Fruit fly (Drosophila melanogaster) whole organism, embryonic: Measurements from ENCODE around the gene Hsp110.

Source experiments
- ATbp ChIP-seq: fragments of 200-800 bp; sonication (Bioruptor generic); optimal IDR thresholded peaks from 2 replicates; lab custom pipeline; 2017; ENCODE audit warnings: missing biosample characterization, mild to moderate bottlenecking, missing genetic modification characterization, missing genetic modification reagents
- Atf-2 ChIP-seq: fragments of 200-800 bp; sonication (Bioruptor generic); optimal IDR thresholded peaks from 2 replicates; lab custom pipeline; 2016; ENCODE audit warnings: missing biosample characterization, missing genetic modification characterization
- Awh ChIP-seq: fragments of 200-800 bp; sonication (Bioruptor generic); IDR thresholded peaks from 2 replicates; pipeline ENCODE4, ENCODE4 v1.3.6; 2022; ENCODE audit warnings: missing biosample characterization, missing genetic modification characterization
- Blimp-1 ChIP-seq: fragments of 200-800 bp; sonication (Bioruptor generic); optimal IDR thresholded peaks from 3 replicates; lab custom pipeline; 2018; ENCODE audit warnings: missing biosample characterization, missing genetic modification characterization, mild to moderate bottlenecking, moderate library complexity, missing genetic modification reagents
- CG10366 ChIP-seq: fragments of 200-800 bp; sonication (Bioruptor generic); IDR thresholded peaks from 2 replicates; pipeline ENCODE4 v1.3.6; 2022; ENCODE audit warnings: missing biosample characterization, missing genetic modification characterization
- CG10431 ChIP-seq: fragments of 200-800 bp; sonication (Bioruptor generic); optimal IDR thresholded peaks from 3 replicates; lab custom pipeline; 2018; ENCODE audit warnings: missing biosample characterization, mild to moderate bottlenecking, missing genetic modification characterization
- CG10462 ChIP-seq: fragments of 200-800 bp; sonication (Bioruptor generic); optimal IDR thresholded peaks from 2 replicates; lab custom pipeline; 2016; ENCODE audit warnings: missing biosample characterization, missing genetic modification characterization
- CG11723 ChIP-seq: fragments of 200-800 bp; sonication (Bioruptor generic); optimal IDR thresholded peaks from 2 replicates; lab custom pipeline; 2017; ENCODE audit warnings: missing biosample characterization, mild to moderate bottlenecking, missing genetic modification characterization
- CG12391 ChIP-seq: fragments of 200-800 bp; sonication (Bioruptor generic); optimal IDR thresholded peaks from 3 replicates; lab custom pipeline; 2018; ENCODE audit warnings: missing biosample characterization, mild to moderate bottlenecking, missing genetic modification characterization, moderate library complexity
- CG15601 ChIP-seq: fragments of 200-800 bp; sonication (Bioruptor generic); optimal IDR thresholded peaks from 3 replicates; lab custom pipeline; 2019; ENCODE audit warnings: missing biosample characterization, mild to moderate bottlenecking, missing genetic modification characterization, moderate library complexity
- CG16815 ChIP-seq: fragments of 200-800 bp; sonication (Bioruptor generic); optimal IDR thresholded peaks from 3 replicates; lab custom pipeline; 2017; ENCODE audit warnings: missing biosample characterization, mild to moderate bottlenecking, missing genetic modification characterization
- CG17568 ChIP-seq: fragments of 200-800 bp; sonication (Bioruptor generic); optimal IDR thresholded peaks from 2 replicates; lab custom pipeline; 2018; ENCODE audit warnings: missing biosample characterization, mild to moderate bottlenecking, missing genetic modification characterization, moderate library complexity
- CG18011 ChIP-seq: fragments of 200-800 bp; sonication (Bioruptor generic); optimal IDR thresholded peaks from 2 replicates; lab custom pipeline; 2017; ENCODE audit warnings: missing biosample characterization, missing genetic modification characterization, mild to moderate bottlenecking, moderate library complexity, missing genotype
- CG18599 ChIP-seq: fragments of 200-800 bp; sonication (Bioruptor generic); optimal IDR thresholded peaks from 3 replicates; lab custom pipeline; 2017; ENCODE audit warnings: missing biosample characterization, missing genetic modification characterization, mild to moderate bottlenecking, moderate library complexity, missing genetic modification reagents
- CG34422 ChIP-seq: fragments of 200-800 bp; sonication (Bioruptor generic); IDR thresholded peaks from 3 replicates; pipeline ENCODE4 v1.3.6; 2022; ENCODE audit warnings: missing biosample characterization, missing genetic modification characterization
- CG4424 ChIP-seq: fragments of 200-800 bp; sonication (Bioruptor generic); optimal IDR thresholded peaks from 3 replicates; lab custom pipeline; 2016; ENCODE audit warnings: missing biosample characterization, missing genetic modification characterization
- CG6791 ChIP-seq: fragments of 200-800 bp; sonication (Bioruptor generic); IDR thresholded peaks from 3 replicates; pipeline ENCODE4 v1.3.6; 2022; ENCODE audit warnings: missing biosample characterization, missing genetic modification characterization; ENCODE audit not compliant: partially characterized antibody
- CG6854 ChIP-seq: fragments of 200-800 bp; sonication (Bioruptor generic); optimal IDR thresholded peaks from 3 replicates; lab custom pipeline; 2017; ENCODE audit warnings: missing biosample characterization, mild to moderate bottlenecking, missing genetic modification characterization
- CG7271 ChIP-seq: fragments of 200-800 bp; sonication (Bioruptor generic); optimal IDR thresholded peaks from 2 replicates; lab custom pipeline; 2018; ENCODE audit warnings: missing biosample characterization, mild to moderate bottlenecking, missing genetic modification characterization, moderate library complexity
- CG7963 ChIP-seq: fragments of 200-800 bp; sonication (Bioruptor generic); IDR thresholded peaks from 3 replicates; pipeline ENCODE4 v1.3.6; 2022; ENCODE audit warnings: missing biosample characterization, missing genetic modification characterization; ENCODE audit not compliant: partially characterized antibody
- CG8924 ChIP-seq: fragments of 200-800 bp; optimal IDR thresholded peaks from 3 replicates; lab custom pipeline; 2019; ENCODE audit warnings: missing biosample characterization, mild to moderate bottlenecking, missing genetic modification characterization, moderate library complexity
- CG8944 ChIP-seq: fragments of 200-800 bp; sonication (Bioruptor generic); optimal IDR thresholded peaks from 3 replicates; lab custom pipeline; 2016; ENCODE audit warnings: missing biosample characterization, missing genetic modification characterization
- CG9727 ChIP-seq: fragments of 200-800 bp; sonication (Bioruptor generic); optimal IDR thresholded peaks from 3 replicates; lab custom pipeline; 2017; ENCODE audit warnings: missing biosample characterization, mild to moderate bottlenecking, missing genetic modification characterization
- CG9876 ChIP-seq: fragments of 200-800 bp; sonication (Bioruptor generic); optimal IDR thresholded peaks from 2 replicates; lab custom pipeline; 2016; ENCODE audit warnings: missing biosample characterization, missing genetic modification characterization
- Dip2 ChIP-seq: fragments of 200-800 bp; sonication (Bioruptor generic); IDR thresholded peaks from 2 replicates; pipeline ENCODE4 v1.3.6; 2022; ENCODE audit warnings: missing biosample characterization, missing genetic modification characterization
- Opbp ChIP-seq: fragments of 200-800 bp; sonication (Bioruptor generic); IDR thresholded peaks from 3 replicates; pipeline ENCODE4 v1.3.6; 2022; ENCODE audit warnings: missing biosample characterization, missing genetic modification characterization; ENCODE audit not compliant: partially characterized antibody
- Rfx ChIP-seq: fragments of 200-800 bp; sonication (Bioruptor generic); IDR thresholded peaks from 2 replicates; pipeline ENCODE4 v1.3.6; 2022; ENCODE audit warnings: missing biosample characterization, missing genetic modification characterization
- Vsx1 ChIP-seq: fragments of 200-800 bp; sonication (Bioruptor generic); optimal IDR thresholded peaks from 2 replicates; lab custom pipeline; 2017; ENCODE audit warnings: missing biosample characterization, mild to moderate bottlenecking, missing genetic modification characterization, missing genetic modification reagents
- bigmax ChIP-seq: fragments of 200-800 bp; sonication (Bioruptor generic); optimal IDR thresholded peaks from 2 replicates; lab custom pipeline; 2018; ENCODE audit warnings: missing biosample characterization, mild to moderate bottlenecking, missing genetic modification characterization
- cg ChIP-seq: fragments of 200-800 bp; sonication (Bioruptor generic); optimal IDR thresholded peaks from 3 replicates; lab custom pipeline; 2019; ENCODE audit warnings: missing biosample characterization, mild to moderate bottlenecking, missing genetic modification characterization, moderate library complexity
- chif ChIP-seq, 2 experiments: fragments of 200-800 bp; sonication (Bioruptor generic); optimal IDR thresholded peaks; 3 replicates each; lab custom pipeline; 2016; ENCODE audit warnings: missing biosample characterization in 2 of 2, missing genetic modification characterization in 2 of 2
- chinmo ChIP-seq: fragments of 200-800 bp; sonication (Bioruptor generic); IDR thresholded peaks from 4 replicates; pipeline ENCODE4 v1.3.6; 2022; ENCODE audit warnings: missing biosample characterization, missing genetic modification characterization; ENCODE audit not compliant: partially characterized antibody
- ci ChIP-seq: fragments of 200-800 bp; sonication (Bioruptor generic); IDR thresholded peaks from 3 replicates; pipeline ENCODE4 v1.3.6; 2022; ENCODE audit warnings: missing biosample characterization, missing genetic modification characterization
- dimm ChIP-seq: fragments of 200-800 bp; sonication (Bioruptor generic); IDR thresholded peaks from 2 replicates; pipeline ENCODE4 v1.3.6; 2022; ENCODE audit warnings: missing biosample characterization, missing genetic modification characterization
- ems ChIP-seq: fragments of 200-800 bp; sonication (Bioruptor generic); optimal IDR thresholded peaks from 3 replicates; lab custom pipeline; 2016; ENCODE audit warnings: missing biosample characterization, missing genetic modification characterization
- fru ChIP-seq: fragments of >200 bp; optimal IDR thresholded peaks from 2 replicates; lab custom pipeline; 2017
- fu2 ChIP-seq: fragments of 200-800 bp; sonication (Bioruptor generic); optimal IDR thresholded peaks from 2 replicates; lab custom pipeline; 2016; ENCODE audit warnings: missing biosample characterization, missing genetic modification characterization
- gce ChIP-seq: fragments of 200-800 bp; sonication (Bioruptor generic); IDR thresholded peaks from 3 replicates; pipeline ENCODE4 v1.3.6; 2022; ENCODE audit warnings: missing biosample characterization, missing genetic modification characterization
- grn ChIP-seq: fragments of 200-800 bp; sonication (Bioruptor generic); optimal IDR thresholded peaks from 3 replicates; lab custom pipeline; 2017; ENCODE audit warnings: missing biosample characterization, missing genetic modification characterization
- insv ChIP-seq, 2 experiments: fragments of 200-800 bp; sonication (Bioruptor generic); optimal IDR thresholded peaks; 3 replicates each; lab custom pipeline; 2016 to 2018; ENCODE audit warnings: missing biosample characterization in 2 of 2, missing genetic modification characterization in 2 of 2
- mam ChIP-seq: fragments of 200-800 bp; sonication (Bioruptor generic); optimal IDR thresholded peaks from 3 replicates; lab custom pipeline; 2016; ENCODE audit warnings: missing biosample characterization, missing genetic modification characterization
- mld ChIP-seq: fragments of 200-800 bp; sonication (Bioruptor generic); IDR thresholded peaks from 3 replicates; pipeline ENCODE4 v1.3.6; 2022; ENCODE audit warnings: missing biosample characterization, missing genetic modification characterization; ENCODE audit not compliant: partially characterized antibody
- nau ChIP-seq: fragments of 200-800 bp; sonication (Bioruptor generic); optimal IDR thresholded peaks from 3 replicates; lab custom pipeline; 2017; ENCODE audit warnings: missing biosample characterization, mild to moderate bottlenecking, missing genetic modification characterization, missing genetic modification reagents
- nerfin-1 ChIP-seq: fragments of 200-800 bp; sonication (Bioruptor generic); optimal IDR thresholded peaks from 3 replicates; lab custom pipeline; 2019; ENCODE audit warnings: missing biosample characterization, mild to moderate bottlenecking, missing genetic modification characterization, moderate library complexity
- sens ChIP-seq: fragments of 200-800 bp; sonication (Bioruptor generic); peaks from one replicate; lab custom pipeline; 2016; ENCODE audit warnings: missing biosample characterization, missing genetic modification characterization
- tio ChIP-seq: fragments of 200-800 bp; sonication (Bioruptor generic); optimal IDR thresholded peaks from 2 replicates; lab custom pipeline; 2017; ENCODE audit warnings: missing biosample characterization, missing genetic modification characterization, inconsistent platforms
- tll ChIP-seq, 2 experiments: fragments of 200-800 bp in 1 of 2; fragments of >200 bp in 1 of 2; sonication (Bioruptor generic) in 1 of 2; optimal IDR thresholded peaks; 2 replicates each; lab custom pipeline; 2017 to 2019; ENCODE audit warnings: missing biosample characterization in 2 of 2, missing genetic modification characterization in 2 of 2, mild to moderate bottlenecking in 1 of 2, moderate library complexity in 1 of 2
- tup ChIP-seq: fragments of 200-800 bp; sonication (Bioruptor generic); optimal IDR thresholded peaks from 2 replicates; lab custom pipeline; 2016; ENCODE audit warnings: missing biosample characterization, mild to moderate bottlenecking, missing genetic modification characterization, moderate library complexity
- usp ChIP-seq: fragments of >200 bp; optimal IDR thresholded peaks from 2 replicates; lab custom pipeline; 2017; ENCODE audit warnings: missing biosample characterization, missing genetic modification characterization
- wek ChIP-seq: fragments of 200-800 bp; sonication (Bioruptor generic); optimal IDR thresholded peaks from 3 replicates; lab custom pipeline; 2018; ENCODE audit warnings: missing biosample characterization, mild to moderate bottlenecking, missing genetic modification characterization, moderate library complexity
- zf30C ChIP-seq: fragments of 200-800 bp; sonication (Bioruptor generic); optimal IDR thresholded peaks from 3 replicates; lab custom pipeline; 2018; ENCODE audit warnings: missing biosample characterization, mild to moderate bottlenecking, missing genetic modification characterization

The Hsp110 gene

DNA sequence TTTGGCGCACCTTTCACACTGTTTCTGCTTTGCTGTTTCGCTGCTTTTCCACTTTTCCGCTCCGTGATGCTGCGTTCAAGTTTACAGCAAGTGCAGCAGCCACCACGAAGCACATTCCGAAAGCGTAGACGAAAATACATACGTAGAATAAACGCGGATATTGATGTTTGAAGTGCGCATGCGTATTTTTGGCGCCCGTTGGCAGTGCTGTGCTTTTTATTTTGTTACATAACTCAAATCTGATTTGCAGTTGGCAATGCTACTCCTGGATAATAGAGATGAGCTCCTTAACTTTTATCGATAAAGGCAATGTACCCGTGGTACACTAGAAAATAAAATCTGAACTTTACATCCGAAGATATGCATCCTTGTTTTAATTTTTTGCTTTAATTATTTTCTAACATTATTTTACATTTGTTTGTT, 30.1 kb upstream of the Hsp110 start (continued):
- TF ChIP-seq fu2 (GFP tag; lab: Kevin White, UChicago) (no peak), Awh (GFP tag; lab: Robert Waterston, UW) (no peak), nerfin-1 (tag; lab: Kevin White, UChicago) (peak; percentile 38), Dip2 (GFP tag; lab: Robert Waterston, UW) (no peak), CG9876 (GFP tag; lab: Kevin White, UChicago) (no peak), CG12391 (tag; lab: Kevin White, UChicago) (no peak), CG11723 (no peak), CG6791 (no peak), tup (GFP tag; lab: Kevin White, UChicago) (no peak), fru (lab: Kevin White, UChicago) (no peak), mam (GFP tag; lab: Kevin White, UChicago) (no peak), grn (GFP tag; lab: Kevin White, UChicago) (no peak), CG10431 (GFP tag; lab: Kevin White, UChicago) (no peak), ems (GFP tag; lab: Kevin White, UChicago) (no peak), CG4424 (no peak), CG18599 (GFP tag; lab: Kevin White, UChicago) (no peak), CG10366 (GFP tag; lab: Robert Waterston, UW) (peak; percentile 17; the same call in 1 of the 2 replicates), tll (GFP tag; optimal IDR thresholded peaks at IDR 0.05; lab: Kevin White, UChicago) (no peak), CG9727 (GFP tag; lab: Kevin White, UChicago) (no peak), chinmo (GFP tag; lab: Robert Waterston, UW) (peak; percentile 88; the same call in 2 of the 4 replicates), mld (GFP tag; lab: Robert Waterston, UW) (no peak), ci (GFP tag; lab: Robert Waterston, UW) (peak; percentile 51; the same call in 1 of the 3 replicates), CG15601 (tag; lab: Kevin White, UChicago) (no peak), CG7271 (no peak), sens (GFP tag; lab: Kevin White, UChicago) (no peak), CG6854 (no peak), CG16815 (no peak), gce (GFP tag; lab: Robert Waterston, UW) (no peak), cg (GFP tag; lab: Kevin White, UChicago) (peak; percentile 61), Blimp-1 (GFP tag; lab: Kevin White, UChicago) (no peak), Rfx (GFP tag; lab: Robert Waterston, UW) (no peak), Atf-2 (GFP tag; lab: Kevin White, UChicago) (no peak), chif (GFP tag; optimal IDR thresholded peaks at IDR 0.05; lab: Kevin White, UChicago) (no peak), CG34422 (0 out of 3 replicates have a peak, but pooled peaks have one; percentile 45), nau (GFP tag; lab: Kevin White, UChicago) (no peak), dimm (GFP tag; lab: Robert Waterston, UW) (no peak), wek (GFP tag; lab: Kevin White, UChicago) (no peak), CG8924 (peak; percentile 26), Vsx1 (GFP tag; lab: Kevin White, UChicago) (no peak), CG7963 (GFP tag; lab: Robert Waterston, UW) (no peak), bigmax (GFP tag; lab: Kevin White, UChicago) (no peak), CG8944 (peak; percentile 14), CG17568 (GFP tag; lab: Kevin White, UChicago) (no peak), tio (GFP tag; lab: Kevin White, UChicago) (no peak), usp (GFP tag; lab: Kevin White, UChicago) (no peak), insv (GFP tag; optimal IDR thresholded peaks at IDR 0.05; lab: Kevin White, UChicago) (no peak), zf30C (no peak), CG10462 (GFP tag; lab: Kevin White, UChicago) (no peak), ATbp (GFP tag; lab: Kevin White, UChicago) (no peak), CG18011 (GFP tag; lab: Kevin White, UChicago) (no peak), Opbp (GFP tag; lab: Robert Waterston, UW) (peak; percentile 19; the same call in 1 of the 3 replicates)
